Fruit fly (Drosophila melanogaster): ENCODE measurements around the gene MtnB.

Gene MtnB

dm6 chr3R:20542283-20543144 is 39.0 kb upstream of the MtnB start:
- peak; percentile 7 for TF ChIP-seq CG17801 (GFP tag; optimal IDR thresholded peaks at IDR 0.05; ENCODE audit: partially characterized antibody)

dm6 chr3R:20534575-20534974 is 31.0 kb upstream of the MtnB start, which contains the start of the genes MtnE and MtnD:
MtnE (minus strand) TSS chr3R:20534704.
MtnD (plus strand) TSS chr3R:20534962.
- no peak for TF ChIP-seq CG17801 (GFP tag; optimal IDR thresholded peaks at IDR 0.05; ENCODE audit: partially characterized antibody)

DNA sequence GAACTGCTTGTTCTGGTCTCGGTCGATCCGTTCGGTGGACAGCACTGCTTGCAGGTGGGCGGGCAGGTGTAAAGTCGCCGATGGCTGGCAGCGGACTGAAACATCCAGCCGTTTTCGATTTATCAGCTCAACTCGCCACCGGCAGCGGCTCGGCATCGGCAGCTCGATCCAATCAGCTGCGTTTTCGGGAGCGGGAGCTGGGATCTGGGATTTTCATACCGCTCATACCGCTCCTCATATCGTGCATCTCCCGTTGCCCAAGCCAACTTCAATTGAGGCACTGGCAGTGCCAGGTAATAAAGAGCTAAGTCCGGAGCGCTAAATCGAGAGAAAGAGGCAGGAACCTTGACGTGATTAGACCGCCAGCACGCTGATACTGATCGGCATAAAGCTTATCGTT is 8.8 kb upstream of the MtnB start, which contains the start of gene MFS9:
TSS of gene MFS9 (minus strand) at position 101 of the 400 bp plus-strand sequence.
- TF ChIP-seq CG17801 (GFP tag; optimal IDR thresholded peaks at IDR 0.05; ENCODE audit: partially characterized antibody): no peak

DNA sequence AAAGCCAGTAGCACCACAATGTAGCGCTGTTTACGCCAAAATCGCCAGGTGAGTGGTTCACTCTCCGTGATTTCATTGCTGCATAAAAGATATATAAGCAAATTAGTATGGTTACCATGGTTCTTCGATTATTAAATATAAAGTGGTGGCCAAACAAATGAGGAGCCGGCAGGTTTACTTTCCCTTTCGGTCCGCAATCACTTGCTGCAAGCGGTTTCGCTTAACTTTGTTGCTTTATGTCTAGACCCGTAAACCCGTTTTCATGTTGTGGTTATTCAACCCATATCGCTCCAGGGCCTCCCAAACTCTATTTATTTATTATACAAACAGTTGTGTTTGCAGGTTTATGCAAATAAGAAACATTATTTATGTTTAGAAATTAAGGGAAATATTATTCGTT is 5.8 kb upstream of the MtnB start:
- TF ChIP-seq CG17801 (GFP tag; optimal IDR thresholded peaks at IDR 0.05; ENCODE audit: partially characterized antibody): no peak

DNA sequence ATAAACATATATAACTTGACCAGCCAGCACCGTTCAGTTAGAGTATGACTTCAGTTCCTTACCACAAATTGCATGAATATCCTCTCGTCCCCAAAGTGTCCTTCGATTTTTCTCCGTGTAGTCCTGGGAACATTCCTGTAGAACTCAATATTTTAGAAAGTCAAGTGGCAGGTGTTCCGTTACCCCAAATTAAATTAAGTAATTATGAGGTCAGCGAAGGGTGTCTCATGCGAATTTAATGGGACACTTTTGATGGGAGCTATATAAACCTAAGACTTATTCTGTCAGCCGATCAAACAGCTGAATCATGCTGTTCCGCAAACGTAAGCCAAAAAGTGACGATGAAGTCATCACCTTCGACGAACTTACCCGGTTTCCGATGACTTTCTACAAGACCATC is 942 bp upstream of the MtnB start, which contains the start of gene Or92a:
TSS of gene Or92a (plus strand) at position 301 of the 400 bp plus-strand sequence.
- TF ChIP-seq CG17801 (GFP tag; optimal IDR thresholded peaks at IDR 0.05; ENCODE audit: partially characterized antibody): no peak

- no peak for TF ChIP-seq CG17801 (GFP tag; optimal IDR thresholded peaks at IDR 0.05; ENCODE audit: partially characterized antibody)
Measured at dm6 chr3R:20501910-20502309, 1.6 kb downstream of the MtnB start, which contains the start of gene CG46441. CG46441 (minus strand) TSS chr3R:20502010.

DNA sequence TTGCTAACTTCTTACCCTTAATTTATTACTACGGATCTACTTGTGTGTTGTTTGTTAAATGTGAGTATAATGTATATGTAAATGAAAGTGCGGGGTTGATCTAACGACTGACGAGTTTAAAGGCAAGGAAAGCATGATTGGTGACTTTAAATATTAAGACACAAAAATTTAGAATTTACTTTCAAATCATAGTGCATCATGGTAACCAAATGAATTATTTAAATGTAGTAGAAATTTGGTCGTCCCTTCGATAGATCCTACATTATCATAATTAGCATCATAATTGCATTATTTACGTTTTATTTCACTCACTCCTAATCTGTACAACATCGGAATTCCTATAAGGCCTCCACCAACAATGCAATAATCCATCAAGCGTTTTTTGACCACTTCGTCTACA is 2.2 kb downstream of the MtnB start, which contains the start of gene Dic2:
TSS of gene Dic2 (minus strand) at position 101 of the 400 bp plus-strand sequence.
- TF ChIP-seq CG17801 (GFP tag; optimal IDR thresholded peaks at IDR 0.05; ENCODE audit: partially characterized antibody): no peak

DNA sequence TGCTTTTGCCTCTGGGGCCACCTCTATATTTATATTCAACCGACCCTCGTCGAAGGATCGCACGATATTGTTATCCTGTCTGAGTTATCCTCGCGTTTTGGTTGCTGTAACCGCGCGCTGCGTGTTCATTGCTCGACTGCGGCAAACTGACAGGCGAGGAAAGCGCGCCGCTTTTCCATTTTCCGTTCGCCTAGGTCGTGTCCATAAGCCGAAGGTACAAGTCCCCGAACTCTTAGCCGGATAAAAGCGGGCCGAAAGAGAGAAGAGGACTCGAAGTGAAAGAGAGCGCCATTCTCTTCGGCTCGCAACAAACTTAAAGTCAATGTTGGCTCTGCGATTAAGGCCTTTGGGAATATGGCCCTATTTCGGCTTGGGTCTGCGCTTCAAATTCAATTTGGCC is 19.1 kb downstream of the MtnB start, which contains the start of gene Gfrl:
TSS of gene Gfrl (minus strand) at position 148 of the 400 bp plus-strand sequence.
- no peak for TF ChIP-seq CG17801 (GFP tag; optimal IDR thresholded peaks at IDR 0.05; ENCODE audit: partially characterized antibody)

dm6 chr3R:20472764-20473390 is 30.7 kb downstream of the MtnB start:
- no peak for TF ChIP-seq CG17801 (GFP tag; optimal IDR thresholded peaks at IDR 0.05; ENCODE audit: partially characterized antibody)

dm6 chr3R:20464267-20464768 is 39.2 kb downstream of the MtnB start:
- TF ChIP-seq CG17801 (GFP tag; optimal IDR thresholded peaks at IDR 0.05; ENCODE audit: partially characterized antibody): no peak
